Worm (Caenorhabditis elegans): ENCODE results near the gene lgl-1.

Gene lgl-1

DNA sequence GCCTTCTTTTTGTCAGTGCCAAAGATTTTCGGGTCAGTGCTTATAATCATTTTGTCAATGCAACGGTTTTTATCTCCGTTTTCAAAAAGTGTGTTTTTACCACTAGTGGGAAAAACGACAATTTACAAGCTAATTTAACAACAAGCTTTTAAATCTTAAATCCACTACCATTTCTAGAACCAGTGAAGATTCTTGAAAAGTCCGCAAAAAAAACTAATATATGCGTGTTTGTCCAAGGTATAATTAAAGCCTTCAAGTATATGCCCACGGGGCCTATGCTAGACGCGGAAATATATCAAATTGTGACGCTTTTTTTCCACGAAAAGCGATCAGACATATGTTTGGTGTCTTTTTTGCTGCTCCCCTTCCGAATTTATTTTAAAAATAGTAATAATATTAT, 41.7 kb upstream of the lgl-1 start:
- TF ChIP-seq lin-13 (GFP tag; optimal IDR thresholded peaks at IDR 0.05) = no peak
- no peak for TF ChIP-seq unc-62 (GFP tag; optimal IDR thresholded peaks at IDR 0.05)
- TF ChIP-seq mbf-1 (tag; optimal IDR thresholded peaks at IDR 0.05) = no peak
- no peak for TF ChIP-seq F13H6.1 (tag; optimal IDR thresholded peaks at IDR 0.05)
- TF ChIP-seq C34F6.9 (tag; optimal IDR thresholded peaks at IDR 0.05) = no peak

DNA sequence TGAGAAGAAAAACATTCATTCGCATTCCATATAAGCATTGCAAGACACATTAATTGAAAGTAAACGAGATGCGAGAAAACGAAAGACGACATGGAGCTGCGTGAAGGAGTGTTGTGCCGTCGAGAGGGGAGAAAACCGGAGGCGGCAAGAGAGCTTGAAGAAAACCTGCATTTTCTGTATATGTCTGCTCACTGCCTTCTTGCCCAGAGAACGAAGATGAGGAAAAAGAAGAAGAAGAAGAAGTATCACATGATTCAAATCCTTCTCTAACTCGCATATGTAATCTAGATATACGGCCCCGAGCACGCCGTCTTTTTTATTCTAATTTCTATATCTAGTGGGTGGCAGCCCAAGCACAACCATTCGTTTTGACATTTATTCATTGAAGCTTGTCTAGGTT, 39.4 kb upstream of the lgl-1 start:
- TF ChIP-seq lin-11 (tag; optimal IDR thresholded peaks at IDR 0.05) (peak; percentile 46), unc-62 (GFP tag; optimal IDR thresholded peaks at IDR 0.05) (no peak), alr-1 (tag; optimal IDR thresholded peaks at IDR 0.05) (no peak), ztf-1 (GFP tag; conservative IDR thresholded peaks at IDR 0.05) (no peak), unc-55 (GFP tag; optimal IDR thresholded peaks at IDR 0.05) (peak; percentile 48), ceh-16 (tag; optimal IDR thresholded peaks at IDR 0.05) (no peak), F13H6.1 (tag; optimal IDR thresholded peaks at IDR 0.05) (no peak), snpc-4 (tag; optimal IDR thresholded peaks at IDR 0.05) (no peak), sma-3 (GFP tag; optimal IDR thresholded peaks at IDR 0.05) (no peak), nhr-23 (tag; optimal IDR thresholded peaks at IDR 0.05) (no peak), C34F6.9 (tag; optimal IDR thresholded peaks at IDR 0.05) (peak; percentile 42), unc-39 (tag; optimal IDR thresholded peaks at IDR 0.05) (no peak), lin-39 (tag; optimal IDR thresholded peaks at IDR 0.05) (no peak), sma-9 (GFP tag; optimal IDR thresholded peaks at IDR 0.05) (peak; percentile 1), sma-9 (tag; optimal IDR thresholded peaks at IDR 0.05) (no peak), blmp-1 (tag; optimal IDR thresholded peaks at IDR 0.05; ENCODE audit: insufficient read depth) (no peak), crh-2 (tag; optimal IDR thresholded peaks at IDR 0.05) (peak; percentile 2), ztf-11 (tag; optimal IDR thresholded peaks at IDR 0.05) (no peak)

DNA sequence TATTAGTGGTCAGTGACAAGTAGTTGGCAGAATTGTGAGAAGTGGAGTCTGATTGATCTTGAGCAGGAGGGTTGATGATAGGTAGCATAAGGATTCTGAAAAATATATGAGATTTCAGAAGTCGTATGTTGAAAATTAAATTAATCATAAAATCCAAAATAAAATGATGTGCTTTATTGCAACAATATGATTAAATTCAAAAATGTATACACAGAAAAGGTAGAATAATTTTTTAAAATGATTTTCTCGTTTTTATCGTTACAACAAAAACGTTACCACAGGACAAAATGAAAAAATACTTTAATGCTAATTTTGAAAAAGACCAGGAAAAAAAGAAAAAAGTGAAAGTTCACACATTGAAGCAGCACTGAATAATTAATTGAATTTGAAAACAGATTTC, 31.6 kb upstream of the lgl-1 start, which contains the start of gene ZC13.10:
Gene ZC13.10 (minus strand): TSS at position 101 of the 400 bp plus-strand sequence.
- TF ChIP-seq Y55F3AM.14 (GFP tag; optimal IDR thresholded peaks at IDR 0.05) (no peak), R02D3.7 (tag; optimal IDR thresholded peaks at IDR 0.05) (no peak), alr-1 (tag; optimal IDR thresholded peaks at IDR 0.05) (no peak), sem-4 (tag; optimal IDR thresholded peaks at IDR 0.05) (no peak), lin-13 (GFP tag; optimal IDR thresholded peaks at IDR 0.05) (no peak), nhr-12 (tag; optimal IDR thresholded peaks at IDR 0.05) (no peak), F13H6.1 (tag; optimal IDR thresholded peaks at IDR 0.05) (no peak), mdl-1 (tag; optimal IDR thresholded peaks at IDR 0.05) (no peak), blmp-1 (tag; optimal IDR thresholded peaks at IDR 0.05; ENCODE audit: insufficient read depth) (no peak), unc-62 (GFP tag; optimal IDR thresholded peaks at IDR 0.05) (no peak), nhr-237 (tag; optimal IDR thresholded peaks at IDR 0.05) (no peak), ztf-4 (tag; optimal IDR thresholded peaks at IDR 0.05) (no peak), peb-1 (tag; optimal IDR thresholded peaks at IDR 0.05) (no peak), fos-1 (tag; optimal IDR thresholded peaks at IDR 0.05) (no peak), egl-27 (tag; optimal IDR thresholded peaks at IDR 0.05) (no peak), unc-39 (tag; optimal IDR thresholded peaks at IDR 0.05) (no peak), sma-3 (GFP tag; optimal IDR thresholded peaks at IDR 0.05) (no peak)

DNA sequence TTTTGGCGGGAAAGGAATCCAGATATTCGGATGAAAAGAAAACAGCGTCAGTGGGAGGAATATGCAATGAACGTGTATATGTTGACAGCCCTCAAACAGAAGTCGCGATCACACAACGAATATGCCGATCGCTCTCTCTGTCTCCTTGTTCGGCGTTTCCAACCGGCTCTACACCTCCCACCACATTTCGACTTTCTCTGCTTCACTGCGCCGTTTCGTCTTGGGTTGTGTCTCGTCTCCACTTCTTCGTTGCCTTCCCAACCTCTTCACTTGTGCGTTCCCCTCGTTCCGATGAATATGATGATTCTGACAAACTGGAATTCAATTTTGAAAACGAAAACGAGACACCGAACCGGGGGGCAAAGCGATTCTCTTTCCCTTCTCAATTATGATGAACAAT, 27.1 kb upstream of the lgl-1 start, which contains the start of gene mab-7:
Gene mab-7 (minus strand): TSS at position 101 of the 400 bp plus-strand sequence.
- TF ChIP-seq sma-9 (GFP tag; optimal IDR thresholded peaks at IDR 0.05) (no peak), sma-9 (tag; optimal IDR thresholded peaks at IDR 0.05) (no peak), ZK546.5 (tag; optimal IDR thresholded peaks at IDR 0.05) (no peak), crh-2 (tag; optimal IDR thresholded peaks at IDR 0.05) (no peak), peb-1 (tag; optimal IDR thresholded peaks at IDR 0.05) (no peak), alr-1 (tag; optimal IDR thresholded peaks at IDR 0.05) (no peak), lsy-2 (tag; optimal IDR thresholded peaks at IDR 0.05) (no peak), aly-2 (tag; optimal IDR thresholded peaks at IDR 0.05) (no peak), skn-1 (tag; optimal IDR thresholded peaks at IDR 0.05) (no peak), sem-4 (tag; optimal IDR thresholded peaks at IDR 0.05) (no peak), nhr-6 (tag; optimal IDR thresholded peaks at IDR 0.05) (no peak)

DNA sequence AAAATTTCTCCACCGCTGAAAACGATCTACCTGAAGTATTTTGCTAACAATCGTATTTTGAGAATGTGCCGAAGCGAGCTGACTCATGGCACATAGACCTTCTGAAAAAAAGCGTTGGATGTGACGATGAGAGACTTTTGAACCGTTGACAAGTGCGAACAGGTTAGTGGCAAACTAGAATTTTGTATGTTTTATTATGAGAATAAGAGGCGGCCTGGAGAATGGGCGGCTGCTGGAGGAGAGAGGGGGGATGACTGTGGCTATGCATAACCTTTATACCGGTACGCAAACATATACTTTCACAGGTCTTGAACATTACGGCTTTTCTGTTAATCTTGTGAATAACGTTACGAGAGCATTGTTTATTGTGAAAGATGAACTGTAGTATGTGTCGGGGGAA, 17.4 kb upstream of the lgl-1 start, which contains the start of gene mam-1:
Gene mam-1 (minus strand): TSS at position 101 of the 400 bp plus-strand sequence.
- no peak for TF ChIP-seq lsy-2 (tag; optimal IDR thresholded peaks at IDR 0.05)
- TF ChIP-seq aly-2 (tag; optimal IDR thresholded peaks at IDR 0.05) = no peak
- no peak for TF ChIP-seq peb-1 (tag; optimal IDR thresholded peaks at IDR 0.05)
- TF ChIP-seq unc-39 (tag; optimal IDR thresholded peaks at IDR 0.05) = no peak
- no peak for TF ChIP-seq nhr-10 (tag; optimal IDR thresholded peaks at IDR 0.05)
- no peak for TF ChIP-seq unc-62 (GFP tag; optimal IDR thresholded peaks at IDR 0.05)
- no peak for TF ChIP-seq snpc-4 (tag; optimal IDR thresholded peaks at IDR 0.05)
- TF ChIP-seq nhr-77 (tag; optimal IDR thresholded peaks at IDR 0.05) = no peak
- no peak for TF ChIP-seq nhr-129 (tag; optimal IDR thresholded peaks at IDR 0.05)
- TF ChIP-seq F13H6.1 (tag; optimal IDR thresholded peaks at IDR 0.05) = no peak
- no peak for TF ChIP-seq skn-1 (tag; optimal IDR thresholded peaks at IDR 0.05)
- TF ChIP-seq nhr-12 (tag; optimal IDR thresholded peaks at IDR 0.05) = no peak
- no peak for TF ChIP-seq fos-1 (tag; optimal IDR thresholded peaks at IDR 0.05)
- TF ChIP-seq ztf-1 (GFP tag; conservative IDR thresholded peaks at IDR 0.05) = no peak
- TF ChIP-seq R02D3.7 (tag; optimal IDR thresholded peaks at IDR 0.05) = no peak
